Worm (Caenorhabditis elegans) whole organism, L3 larva: ENCODE results near the gene K02E11.10.

Experiments used
- eor-1 ChIP-seq, 2 experiments: fragments of 150-350 bp; optimal IDR thresholded peaks; 2 replicates each; lab custom pipeline; 2014 to 2018; ENCODE audit warnings: missing biosample characterization in 2 of 2, missing genetic modification characterization in 2 of 2
- pha-4 ChIP-seq: fragments of 150-350 bp; optimal IDR thresholded peaks from 2 replicates; lab custom pipeline; 2014; ENCODE audit warnings: missing biosample characterization, missing genetic modification reagents, missing genetic modification characterization

DNA sequence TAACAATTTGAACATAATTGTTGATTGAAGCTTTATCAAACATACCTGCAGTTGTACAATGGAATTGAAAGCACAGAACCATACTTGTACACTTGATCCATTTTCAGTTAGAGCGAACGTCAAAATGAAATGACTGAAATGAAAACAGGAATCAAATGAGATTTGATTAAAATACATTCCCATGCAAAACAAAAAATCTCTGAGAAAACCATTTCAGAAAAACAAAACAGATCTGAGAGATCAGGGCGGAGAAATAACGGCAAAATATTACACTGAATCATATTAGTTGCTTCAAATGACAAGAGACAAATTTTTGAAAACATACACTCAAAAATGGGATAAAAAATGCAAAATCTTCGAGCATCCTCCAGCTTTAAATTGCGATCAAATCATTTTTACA lies 38.8 kb upstream of the K02E11.10 start, which contains the start of gene srt-33:
- TF ChIP-seq eor-1 (tag; optimal IDR thresholded peaks at IDR 0.05; lab: Kevin White, UChicago): no peak
- no peak for TF ChIP-seq pha-4 (tag; lab: Kevin White, UChicago)
